Worm (Caenorhabditis elegans) whole organism, late embryonic: ENCODE measurements around the gene ssna-1.

Experiments
- C08G9.2 ChIP-seq: sonication (generic microtip); optimal IDR thresholded peaks from 2 replicates; lab custom pipeline; 2016; ENCODE audit warnings: mild to moderate bottlenecking, missing genetic modification characterization, moderate library complexity, missing compliant biosample characterization
- C38D4.7 ChIP-seq: fragments of 200-800 bp; sonication (Bioruptor generic); optimal IDR thresholded peaks from 2 replicates; lab custom pipeline; 2018; ENCODE audit warnings: mild to moderate bottlenecking, missing genetic modification characterization, moderate library complexity, missing compliant biosample characterization
- F13H6.1 ChIP-seq: sonication (generic microtip); optimal IDR thresholded peaks from 2 replicates; lab custom pipeline; 2016; ENCODE audit warnings: missing genetic modification characterization, missing compliant biosample characterization
- K02D7.2 ChIP-seq: sonication (generic microtip); optimal IDR thresholded peaks from 2 replicates; lab custom pipeline; 2017; ENCODE audit warnings: mild to moderate bottlenecking, missing genetic modification characterization, missing compliant biosample characterization
- K09A11.1 ChIP-seq: sonication (generic microtip); optimal IDR thresholded peaks from 2 replicates; lab custom pipeline; 2017; ENCODE audit warnings: antibody characterized with exemption, mild to moderate bottlenecking, missing genetic modification characterization, missing compliant biosample characterization; ENCODE audit not compliant: insufficient read depth
- ahr-1 ChIP-seq: sonication (generic microtip); optimal IDR thresholded peaks from 2 replicates; lab custom pipeline; 2016; ENCODE audit warnings: missing genetic modification characterization, missing compliant biosample characterization
- ceh-18 ChIP-seq: sonication (generic microtip); optimal IDR thresholded peaks from 2 replicates; lab custom pipeline; 2016; ENCODE audit warnings: missing genetic modification characterization, missing compliant biosample characterization
- ceh-19 ChIP-seq: fragments of 200-800 bp; sonication (Bioruptor generic); optimal IDR thresholded peaks from 2 replicates; lab custom pipeline; 2018; ENCODE audit warnings: mild to moderate bottlenecking, missing genetic modification characterization, missing compliant biosample characterization
- ceh-2 ChIP-seq: sonication (generic microtip); optimal IDR thresholded peaks from 2 replicates; lab custom pipeline; 2016; ENCODE audit warnings: missing genotype, missing genetic modification characterization, missing compliant biosample characterization
- ceh-24 ChIP-seq: sonication (generic microtip); optimal IDR thresholded peaks from 2 replicates; lab custom pipeline; 2016; ENCODE audit warnings: mild to moderate bottlenecking, missing genetic modification characterization, missing compliant biosample characterization
- ceh-34 ChIP-seq: sonication (generic microtip); optimal IDR thresholded peaks from 2 replicates; lab custom pipeline; 2016; ENCODE audit warnings: mild to moderate bottlenecking, missing genetic modification characterization, missing compliant biosample characterization
- ceh-45 ChIP-seq: fragments of 200-800 bp; sonication (Bioruptor generic); IDR thresholded peaks from 2 replicates; pipeline ENCODE4 v1.3.6; 2022; ENCODE audit warnings: missing genetic modification reagents, missing genetic modification characterization, missing compliant biosample characterization
- ceh-48 ChIP-seq: sonication (generic microtip); optimal IDR thresholded peaks from 2 replicates; lab custom pipeline; 2016; ENCODE audit warnings: missing genetic modification characterization, inconsistent platforms, missing compliant biosample characterization
- che-1 ChIP-seq: sonication (generic microtip); optimal IDR thresholded peaks from 2 replicates; lab custom pipeline; 2016; ENCODE audit warnings: mild to moderate bottlenecking, missing genetic modification characterization, missing compliant biosample characterization
- dmd-4 ChIP-seq: sonication (generic microtip); optimal IDR thresholded peaks from 2 replicates; lab custom pipeline; 2016; ENCODE audit warnings: borderline replicate concordance, missing genetic modification characterization, missing compliant biosample characterization
- elt-2 ChIP-seq: sonication (generic microtip); optimal IDR thresholded peaks from 2 replicates; lab custom pipeline; 2016; ENCODE audit warnings: missing genetic modification reagents, missing genetic modification characterization, missing compliant biosample characterization
- ets-4 ChIP-seq: sonication (generic microtip); optimal IDR thresholded peaks from 2 replicates; lab custom pipeline; 2016; ENCODE audit warnings: missing genetic modification characterization, missing compliant biosample characterization
- gmeb-2 ChIP-seq: sonication (generic microtip); optimal IDR thresholded peaks from 2 replicates; lab custom pipeline; 2016; ENCODE audit warnings: missing genetic modification characterization, inconsistent platforms, missing compliant biosample characterization
- hlh-13 ChIP-seq: fragments of 200-800 bp; sonication (Bioruptor generic); optimal IDR thresholded peaks from 2 replicates; lab custom pipeline; 2018; ENCODE audit warnings: mild to moderate bottlenecking, missing genetic modification characterization, missing compliant biosample characterization
- hlh-30 ChIP-seq: sonication (generic microtip); optimal IDR thresholded peaks from 2 replicates; lab custom pipeline; 2017; ENCODE audit warnings: antibody characterized with exemption, missing genetic modification characterization, missing compliant biosample characterization; ENCODE audit not compliant: insufficient read depth
- hlh-6 ChIP-seq: sonication (generic microtip); optimal IDR thresholded peaks from 2 replicates; lab custom pipeline; 2016; ENCODE audit warnings: missing genotype, missing genetic modification characterization, missing compliant biosample characterization
- hlh-8 ChIP-seq: sonication (generic microtip); optimal IDR thresholded peaks from 2 replicates; lab custom pipeline; 2016; ENCODE audit warnings: missing genotype, missing genetic modification characterization, missing compliant biosample characterization
- lim-6 ChIP-seq: sonication (generic microtip); optimal IDR thresholded peaks from 2 replicates; lab custom pipeline; 2016; ENCODE audit warnings: missing genetic modification characterization, missing compliant biosample characterization
- mec-3 ChIP-seq: sonication (generic microtip); optimal IDR thresholded peaks from 2 replicates; lab custom pipeline; 2016; ENCODE audit warnings: borderline replicate concordance, missing genetic modification characterization, missing compliant biosample characterization
- nfya-1 ChIP-seq: sonication (generic microtip); optimal IDR thresholded peaks from 2 replicates; lab custom pipeline; 2017; ENCODE audit warnings: missing genetic modification characterization, mild to moderate bottlenecking, missing compliant biosample characterization, antibody characterized with exemption, moderate library complexity
- nhr-232 ChIP-seq: sonication (generic microtip); optimal IDR thresholded peaks from 2 replicates; lab custom pipeline; 2016; ENCODE audit warnings: missing genetic modification characterization, missing compliant biosample characterization
- pag-3 ChIP-seq: sonication (generic microtip); optimal IDR thresholded peaks from 2 replicates; lab custom pipeline; 2016; ENCODE audit warnings: missing compliant biosample characterization, missing genetic modification characterization, borderline replicate concordance
- pax-1 ChIP-seq: fragments of 150-350 bp; optimal IDR thresholded peaks from 2 replicates; lab custom pipeline; 2014; ENCODE audit warnings: missing biosample characterization, missing genetic modification characterization
- pha-2 ChIP-seq: sonication (generic microtip); optimal IDR thresholded peaks from 2 replicates; lab custom pipeline; 2017; ENCODE audit warnings: mild to moderate bottlenecking, missing genetic modification characterization, missing compliant biosample characterization
- pqm-1 ChIP-seq: sonication (generic microtip); optimal IDR thresholded peaks from 2 replicates; lab custom pipeline; 2016; ENCODE audit warnings: missing genetic modification characterization, missing compliant biosample characterization
- pros-1 ChIP-seq: fragments of 150-350 bp; optimal IDR thresholded peaks from 2 replicates; lab custom pipeline; 2014; ENCODE audit warnings: missing biosample characterization, missing genetic modification reagents, missing genetic modification characterization
- ref-2 ChIP-seq: sonication (generic microtip); optimal IDR thresholded peaks from 2 replicates; lab custom pipeline; 2016; ENCODE audit warnings: missing genetic modification characterization, missing compliant biosample characterization
- rnt-1 ChIP-seq: sonication (generic microtip); optimal IDR thresholded peaks from 2 replicates; lab custom pipeline; 2016; ENCODE audit warnings: missing genetic modification characterization, missing compliant biosample characterization
- sdc-2 ChIP-seq: sonication (generic microtip); optimal IDR thresholded peaks from 2 replicates; lab custom pipeline; 2016; ENCODE audit warnings: missing genotype, missing genetic modification characterization, missing compliant biosample characterization
- sox-2 ChIP-seq: fragments of 200-800 bp; sonication (Bioruptor generic); IDR thresholded peaks from 2 replicates; pipeline ENCODE4 v1.3.6; 2022; ENCODE audit warnings: missing genetic modification reagents, missing genetic modification characterization, missing compliant biosample characterization
- syd-9 ChIP-seq: sonication (generic microtip); optimal IDR thresholded peaks from 2 replicates; lab custom pipeline; 2016; ENCODE audit warnings: mild to moderate bottlenecking, missing genetic modification characterization, moderate library complexity, missing compliant biosample characterization
- tbx-2 ChIP-seq: sonication (generic microtip); optimal IDR thresholded peaks from 2 replicates; lab custom pipeline; 2016; ENCODE audit warnings: missing genetic modification characterization, missing compliant biosample characterization
- tbx-7 ChIP-seq: sonication (generic microtip); optimal IDR thresholded peaks from 2 replicates; lab custom pipeline; 2016; ENCODE audit warnings: missing genotype, missing genetic modification characterization, missing compliant biosample characterization
- ttx-3 ChIP-seq: sonication (generic microtip); optimal IDR thresholded peaks from 2 replicates; lab custom pipeline; 2016; ENCODE audit warnings: missing genetic modification reagents, missing genetic modification characterization, missing compliant biosample characterization
- unc-3 ChIP-seq, 2 experiments: fragments of 200-800 bp in 1 of 2; sonication (Bioruptor generic) in 1 of 2; sonication (generic microtip) in 1 of 2; conservative IDR thresholded peaks in 1 of 2; optimal IDR thresholded peaks in 1 of 2; 2 replicates each; pipeline versions ENCODE4 v1.3.6 to Lab custom; 2016 to 2022; ENCODE audit warnings: missing compliant biosample characterization in 2 of 2, missing genetic modification characterization in 2 of 2, missing genetic modification reagents in 1 of 2
- unc-42 ChIP-seq: sonication (generic microtip); optimal IDR thresholded peaks from 2 replicates; lab custom pipeline; 2016; ENCODE audit warnings: missing genotype, missing genetic modification characterization, missing compliant biosample characterization
- unc-86 ChIP-seq: sonication (generic microtip); optimal IDR thresholded peaks from 2 replicates; lab custom pipeline; 2016; ENCODE audit warnings: missing genetic modification characterization, missing compliant biosample characterization
- zip-5 ChIP-seq: sonication (generic microtip); optimal IDR thresholded peaks from 2 replicates; lab custom pipeline; 2016; ENCODE audit warnings: missing genetic modification characterization, missing compliant biosample characterization
- ztf-16 ChIP-seq: sonication (generic microtip); optimal IDR thresholded peaks from 2 replicates; lab custom pipeline; 2017; ENCODE audit warnings: missing genetic modification characterization, missing compliant biosample characterization

The ssna-1 gene

DNA sequence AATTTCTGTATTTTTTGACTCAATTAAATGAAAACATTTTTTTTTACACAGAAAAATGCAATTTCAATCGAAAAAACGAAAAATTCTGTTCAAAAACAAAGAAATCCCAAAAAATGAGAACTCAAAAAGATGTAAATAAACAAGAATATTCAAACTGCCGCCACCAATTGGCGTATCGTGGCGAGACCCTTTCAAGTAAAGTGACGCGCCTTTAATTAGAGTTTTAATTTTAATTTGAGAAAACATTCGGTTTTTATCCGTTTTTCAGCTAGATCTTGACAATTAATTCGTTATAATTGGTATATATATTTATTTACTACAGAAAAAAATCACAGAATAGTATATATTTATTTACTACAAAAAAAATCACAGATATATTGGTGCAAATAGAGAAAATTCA, 8.3 kb upstream of the ssna-1 start:
- no peak for TF ChIP-seq unc-3 (GFP tag; conservative IDR thresholded peaks at IDR 0.05; lab: Robert Waterston, UW)
- no peak for TF ChIP-seq unc-3 (tag; optimal IDR thresholded peaks at IDR 0.05; lab: Kevin White, UChicago)
- TF ChIP-seq sox-2 (GFP tag; lab: Robert Waterston, UW), result no peak
- TF ChIP-seq ceh-34 (tag; lab: Kevin White, UChicago), result no peak
- TF ChIP-seq lim-6 (tag; lab: Kevin White, UChicago), result no peak
- TF ChIP-seq hlh-8 (tag; lab: Kevin White, UChicago), result no peak

ce11 chrIV:383135-383731, 4.7 kb upstream of the ssna-1 start, which contains the start of gene spl-1:
Gene spl-1, minus strand, starts transcription at chrIV:383185.
- peak; percentile 49 for TF ChIP-seq elt-2 (tag; lab: Kevin White, UChicago)
- TF ChIP-seq unc-42 (tag; lab: Kevin White, UChicago), result no peak

DNA sequence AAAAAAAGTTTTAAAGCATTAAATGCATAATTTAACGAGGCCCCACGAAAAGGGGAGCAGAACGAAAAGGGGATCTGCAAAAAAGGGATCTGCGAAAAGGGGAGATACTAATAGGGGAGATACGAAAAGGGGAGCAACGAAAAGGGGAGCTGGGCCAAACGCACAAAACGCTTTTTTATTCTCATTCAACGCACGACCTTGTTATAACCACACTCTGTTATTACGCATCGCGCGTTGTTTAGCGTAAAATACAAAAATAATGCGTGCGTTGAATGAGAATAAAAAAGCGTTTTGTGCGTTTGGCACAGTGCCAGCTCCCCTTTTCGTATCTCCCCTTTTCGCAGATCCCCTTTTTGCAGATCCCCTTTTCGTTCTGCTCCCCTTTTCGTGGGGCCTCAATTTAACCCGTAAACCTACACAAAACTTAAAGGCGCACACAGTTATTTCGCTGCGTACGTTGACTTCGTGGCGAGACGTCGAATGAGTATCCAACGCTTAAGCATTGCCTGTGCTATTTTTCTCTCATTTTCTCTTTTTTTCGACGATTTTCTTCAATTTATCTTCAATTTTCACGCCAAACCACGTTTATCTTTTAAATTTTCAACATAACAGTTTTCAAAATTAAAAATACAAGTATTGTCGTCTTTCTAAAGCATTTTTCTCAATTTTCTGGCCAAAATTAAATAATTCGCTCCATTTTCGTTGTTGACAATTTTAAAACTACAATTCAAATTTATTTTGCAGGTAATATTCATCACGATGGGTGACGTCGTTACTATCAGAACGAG, 2.5 kb upstream of the ssna-1 start, which contains the start of gene rps-24:
TSS of gene rps-24 (plus strand) at position 738 of the 788 bp plus-strand sequence.
- TF ChIP-seq hlh-30 (tag; lab: Kevin White, UChicago) (peak; percentile 26), sdc-2 (peak; percentile 67), hlh-13 (peak; percentile 49), ceh-18 (peak; percentile 97), ttx-3 (tag; lab: Kevin White, UChicago) (peak; percentile 66), ceh-19 (GFP tag; lab: Kevin White, UChicago) (peak; percentile 85), ceh-2 (peak; percentile 98), zip-5 (peak; percentile 91), elt-2 (tag; lab: Kevin White, UChicago) (peak; percentile 78), pros-1 (peak; percentile 22), tbx-2 (tag; lab: Kevin White, UChicago) (peak; percentile 98), F13H6.1 (tag; lab: Kevin White, UChicago) (peak; percentile 96), ceh-48 (tag; lab: Kevin White, UChicago) (peak; percentile 63), ceh-45 (GFP tag; lab: Robert Waterston, UW) (peak; percentile 68), unc-42 (tag; lab: Kevin White, UChicago) (peak; percentile 95), pha-2 (tag; lab: Kevin White, UChicago) (peak; percentile 33), nfya-1 (peak; percentile 86), ztf-16 (tag; lab: Kevin White, UChicago) (peak; percentile 78), ref-2 (tag; lab: Kevin White, UChicago) (peak; percentile 97), K09A11.1 (peak; percentile 17), mec-3 (peak; percentile 98), pqm-1 (tag; lab: Kevin White, UChicago) (peak; percentile 97), syd-9 (tag; lab: Kevin White, UChicago) (peak; percentile 90), hlh-8 (tag; lab: Kevin White, UChicago) (peak; percentile 95), ets-4 (tag; lab: Kevin White, UChicago) (peak; percentile 96), pag-3 (tag; lab: Kevin White, UChicago) (peak; percentile 94), che-1 (tag; lab: Kevin White, UChicago) (peak; percentile 43), hlh-6 (tag; lab: Kevin White, UChicago) (peak; percentile 86), pax-1 (peak; percentile 10), ceh-24 (tag; lab: Kevin White, UChicago) (peak; percentile 31), sox-2 (GFP tag; lab: Robert Waterston, UW) (peak; percentile 64), K02D7.2 (peak; percentile 50), C08G9.2 (tag; lab: Kevin White, UChicago) (peak; percentile 96), dmd-4 (tag; lab: Kevin White, UChicago) (peak; percentile 93), ahr-1 (tag; lab: Kevin White, UChicago) (peak; percentile 93), C38D4.7 (peak; percentile 51), gmeb-2 (tag; lab: Kevin White, UChicago) (peak; percentile 36), unc-86 (peak; percentile 86), rnt-1 (tag; lab: Kevin White, UChicago) (peak; percentile 98), nhr-232 (tag; lab: Kevin White, UChicago) (peak; percentile 48), tbx-7 (tag; lab: Kevin White, UChicago) (peak; percentile 92)
